Fruit fly (Drosophila melanogaster): ENCODE results near the gene CG31677.

DNA sequence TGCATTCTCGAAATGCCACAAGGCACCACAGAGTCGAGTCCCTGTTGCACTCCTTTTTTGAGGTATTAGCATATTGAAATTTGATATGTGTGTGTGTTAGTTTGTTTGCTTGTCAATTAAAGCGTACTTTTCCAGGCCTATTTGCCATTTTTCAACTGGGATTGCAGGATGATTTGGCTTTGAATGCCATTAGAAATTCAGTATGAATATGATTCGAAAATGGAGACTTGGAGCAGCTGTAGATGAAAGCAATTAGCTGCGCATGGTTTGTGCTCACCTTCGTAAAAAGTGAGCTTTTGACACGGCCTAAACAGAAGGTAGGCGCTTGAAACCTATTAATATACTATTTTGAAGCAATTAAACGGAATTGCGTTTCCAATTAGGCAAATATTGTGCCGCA lies at the start of gene CG31677:
- TF ChIP-seq Sp1 (GFP tag; optimal IDR thresholded peaks at IDR 0.05) = no peak
- no peak for TF ChIP-seq fru (GFP tag; optimal IDR thresholded peaks at IDR 0.05)
- TF ChIP-seq lola (GFP tag; optimal IDR thresholded peaks at IDR 0.05) = no peak
- TF ChIP-seq sv (GFP tag; optimal IDR thresholded peaks at IDR 0.05) = no peak
- no peak for TF ChIP-seq ey (GFP tag; optimal IDR thresholded peaks at IDR 0.05)
- no peak for TF ChIP-seq Abd-B (GFP tag; optimal IDR thresholded peaks at IDR 0.05)
- no peak for TF ChIP-seq br (GFP tag; optimal IDR thresholded peaks at IDR 0.05)
- no peak for TF ChIP-seq Myc (optimal IDR thresholded peaks at IDR 0.05)
- TF ChIP-seq pan (optimal IDR thresholded peaks at IDR 0.05) = no peak
- no peak for TF ChIP-seq Hnf4 (GFP tag; optimal IDR thresholded peaks at IDR 0.05)
- no peak for TF ChIP-seq OdsH (GFP tag; optimal IDR thresholded peaks at IDR 0.05)
- no peak for TF ChIP-seq rgr (GFP tag; optimal IDR thresholded peaks at IDR 0.05)
- TF ChIP-seq dmrt93B (GFP tag; optimal IDR thresholded peaks at IDR 0.05) = no peak

Data from whole organism, wandering third instar larva.